Fruit fly (Drosophila melanogaster) whole organism, embryonic: ENCODE measurements around the gene ds.

Experiments
- B-H2 ChIP-seq: fragments of 200-800 bp; sonication (Bioruptor generic); optimal IDR thresholded peaks from 2 replicates; lab custom pipeline; 2018; ENCODE audit warnings: missing biosample characterization, mild to moderate bottlenecking, missing genetic modification characterization
- CG1024 ChIP-seq: fragments of 200-800 bp; sonication (Bioruptor generic); IDR thresholded peaks from 2 replicates; pipeline ENCODE4 v1.3.6; 2022; ENCODE audit warnings: missing biosample characterization, missing genetic modification characterization
- CG11504 ChIP-seq: fragments of 200-800 bp; sonication (Bioruptor generic); optimal IDR thresholded peaks from 3 replicates; lab custom pipeline; 2019; ENCODE audit warnings: missing biosample characterization, mild to moderate bottlenecking, missing genetic modification characterization, moderate library complexity
- CG14014 ChIP-seq: fragments of 200-800 bp; sonication (Bioruptor generic); IDR thresholded peaks from 2 replicates; pipeline ENCODE4 v1.3.6; 2022; ENCODE audit warnings: missing biosample characterization, missing genetic modification characterization
- CG1603 ChIP-seq: fragments of 200-800 bp; sonication (Bioruptor generic); optimal IDR thresholded peaks from 2 replicates; lab custom pipeline; 2019; ENCODE audit warnings: missing biosample characterization, mild to moderate bottlenecking, missing genetic modification characterization, moderate library complexity
- CG17328 ChIP-seq: fragments of 200-800 bp; sonication (Bioruptor generic); IDR thresholded peaks from 2 replicates; pipeline ENCODE4 v1.3.6; 2022; ENCODE audit warnings: missing biosample characterization, missing genetic modification characterization
- CG17568 ChIP-seq: fragments of 200-800 bp; sonication (Bioruptor generic); optimal IDR thresholded peaks from 2 replicates; lab custom pipeline; 2018; ENCODE audit warnings: missing biosample characterization, mild to moderate bottlenecking, missing genetic modification characterization, moderate library complexity
- CG17829 ChIP-seq: fragments of 200-800 bp; optimal IDR thresholded peaks from 2 replicates; lab custom pipeline; 2019; ENCODE audit warnings: missing biosample characterization, mild to moderate bottlenecking, missing genetic modification characterization, moderate library complexity
- CG2202 ChIP-seq: fragments of 200-800 bp; sonication (Bioruptor generic); optimal IDR thresholded peaks from 2 replicates; lab custom pipeline; 2018; ENCODE audit warnings: missing biosample characterization, mild to moderate bottlenecking, missing genetic modification characterization
- CG2875 ChIP-seq: fragments of 200-800 bp; sonication (Bioruptor generic); optimal IDR thresholded peaks from 2 replicates; lab custom pipeline; 2017; ENCODE audit warnings: missing biosample characterization, mild to moderate bottlenecking, missing genetic modification characterization, missing genetic modification reagents
- CG31441 ChIP-seq: fragments of 200-800 bp; sonication (Bioruptor generic); IDR thresholded peaks from 2 replicates; pipeline ENCODE4 v1.3.6; 2022; ENCODE audit warnings: missing biosample characterization, missing genetic modification characterization
- CG3281 ChIP-seq: fragments of 200-800 bp; sonication (Bioruptor generic); optimal IDR thresholded peaks from 3 replicates; lab custom pipeline; 2017; ENCODE audit warnings: missing biosample characterization, mild to moderate bottlenecking, missing genetic modification characterization
- CG4424 ChIP-seq: fragments of 200-800 bp; sonication (Bioruptor generic); optimal IDR thresholded peaks from 3 replicates; lab custom pipeline; 2016; ENCODE audit warnings: missing biosample characterization, missing genetic modification characterization
- CG4617 ChIP-seq: fragments of 200-800 bp; sonication (Bioruptor generic); optimal IDR thresholded peaks from 3 replicates; lab custom pipeline; 2016; ENCODE audit warnings: missing biosample characterization, missing genetic modification characterization, borderline replicate concordance
- CG6175 ChIP-seq: fragments of 200-800 bp; sonication (Bioruptor generic); IDR thresholded peaks from 3 replicates; pipeline ENCODE4 v1.3.6; 2022; ENCODE audit warnings: missing biosample characterization, missing genetic modification characterization
- CG7556 ChIP-seq: fragments of 200-800 bp; sonication (Bioruptor generic); optimal IDR thresholded peaks from 2 replicates; lab custom pipeline; 2017; ENCODE audit warnings: missing biosample characterization, mild to moderate bottlenecking, missing genetic modification characterization
- CG7839 ChIP-seq: fragments of 200-800 bp; sonication (Bioruptor generic); optimal IDR thresholded peaks from 3 replicates; lab custom pipeline; 2018; ENCODE audit warnings: missing biosample characterization, mild to moderate bottlenecking, missing genetic modification characterization, moderate library complexity
- CG8281 ChIP-seq: fragments of 200-800 bp; sonication (Bioruptor generic); optimal IDR thresholded peaks from 2 replicates; lab custom pipeline; 2018; ENCODE audit warnings: missing biosample characterization, mild to moderate bottlenecking, missing genetic modification characterization, moderate library complexity
- D ChIP-seq, 2 experiments: fragments of 200-800 bp in 1 of 2; fragments of >200 bp in 1 of 2; sonication (Bioruptor generic) in 1 of 2; optimal IDR thresholded peaks; 2 replicates in 1 of 2; 3 replicates in 1 of 2; lab custom pipeline; 2017; ENCODE audit warnings: mild to moderate bottlenecking in 1 of 2, missing biosample characterization in 1 of 2, missing genetic modification characterization in 1 of 2, missing genetic modification reagents in 1 of 2
- D19A ChIP-seq: fragments of 200-800 bp; optimal IDR thresholded peaks from 3 replicates; lab custom pipeline; 2019; ENCODE audit warnings: missing biosample characterization, mild to moderate bottlenecking, missing genetic modification characterization, moderate library complexity
- Mrtf ChIP-seq: fragments of 200-800 bp; sonication (Bioruptor generic); IDR thresholded peaks from 3 replicates; pipeline ENCODE4 v1.3.6; 2022; ENCODE audit warnings: missing biosample characterization, missing genetic modification characterization
- NK7.1 ChIP-seq: fragments of 200-800 bp; sonication (Bioruptor generic); optimal IDR thresholded peaks from 3 replicates; lab custom pipeline; 2016; ENCODE audit warnings: missing biosample characterization, missing genetic modification characterization
- Nf-YA ChIP-seq: fragments of 200-800 bp; sonication (Bioruptor generic); IDR thresholded peaks from 2 replicates; pipeline ENCODE4 v1.3.6; 2022; ENCODE audit warnings: missing biosample characterization, missing genetic modification characterization
- Oli ChIP-seq: fragments of 200-800 bp; sonication (Bioruptor generic); optimal IDR thresholded peaks from 2 replicates; lab custom pipeline; 2018; ENCODE audit warnings: missing biosample characterization, mild to moderate bottlenecking, missing genetic modification characterization, moderate library complexity
- Trl ChIP-seq, 3 experiments: fragments of >200 bp in 2 of 3; fragments of 200-800 bp in 1 of 3; sonication (Bioruptor generic) in 1 of 3; optimal IDR thresholded peaks; 2 replicates in 1 of 3; 3 replicates in 2 of 3; lab custom pipeline; 2016 to 2017; ENCODE audit warnings: missing biosample characterization in 1 of 3, missing genetic modification characterization in 1 of 3
- Xbp1 ChIP-seq: fragments of 200-800 bp; sonication (Bioruptor generic); optimal IDR thresholded peaks from 3 replicates; lab custom pipeline; 2016; ENCODE audit warnings: missing biosample characterization, mild to moderate bottlenecking, missing genetic modification characterization
- YL-1 ChIP-seq: fragments of 200-800 bp; sonication (Bioruptor generic); optimal IDR thresholded peaks from 3 replicates; lab custom pipeline; 2017; ENCODE audit warnings: missing biosample characterization, mild to moderate bottlenecking, missing genetic modification characterization
- ac ChIP-seq: fragments of 200-800 bp; sonication (Bioruptor generic); optimal IDR thresholded peaks from 3 replicates; lab custom pipeline; 2017; ENCODE audit warnings: missing biosample characterization, mild to moderate bottlenecking, missing genetic modification characterization
- bsh ChIP-seq, 2 experiments: fragments of 200-800 bp; sonication (Bioruptor generic); optimal IDR thresholded peaks; 2 replicates each; lab custom pipeline; 2017 to 2018; ENCODE audit warnings: mild to moderate bottlenecking in 2 of 2, missing biosample characterization in 2 of 2, missing genetic modification characterization in 2 of 2, moderate library complexity in 1 of 2
- ci ChIP-seq: fragments of 200-800 bp; sonication (Bioruptor generic); IDR thresholded peaks from 3 replicates; pipeline ENCODE4 v1.3.6; 2022; ENCODE audit warnings: missing biosample characterization, missing genetic modification characterization
- crp ChIP-seq, 2 experiments: fragments of 200-800 bp; sonication (Bioruptor generic); optimal IDR thresholded peaks; 2 replicates in 1 of 2; 3 replicates in 1 of 2; lab custom pipeline; 2017; ENCODE audit warnings: missing biosample characterization in 2 of 2, missing genetic modification characterization in 2 of 2, mild to moderate bottlenecking in 1 of 2, moderate library complexity in 1 of 2
- dati ChIP-seq: fragments of 200-800 bp; sonication (Bioruptor generic); IDR thresholded peaks from 2 replicates; pipeline ENCODE4 v1.3.6; 2022; ENCODE audit warnings: missing biosample characterization, missing genetic modification characterization
- dmrt11E ChIP-seq: fragments of 200-800 bp; sonication (Bioruptor generic); optimal IDR thresholded peaks from 3 replicates; lab custom pipeline; 2018; ENCODE audit warnings: missing biosample characterization, mild to moderate bottlenecking, missing genetic modification characterization, moderate library complexity
- dysf ChIP-seq: fragments of 200-800 bp; sonication (Bioruptor generic); IDR thresholded peaks from 3 replicates; pipeline ENCODE4 v1.3.6; 2022; ENCODE audit warnings: missing biosample characterization, missing genetic modification characterization
- fd96Cb ChIP-seq: fragments of 200-800 bp; sonication (Bioruptor generic); optimal IDR thresholded peaks from 2 replicates; lab custom pipeline; 2018; ENCODE audit warnings: missing biosample characterization, mild to moderate bottlenecking, missing genetic modification characterization, moderate library complexity
- fu2 ChIP-seq: fragments of 200-800 bp; sonication (Bioruptor generic); optimal IDR thresholded peaks from 2 replicates; lab custom pipeline; 2016; ENCODE audit warnings: missing biosample characterization, missing genetic modification characterization
- gro ChIP-seq: fragments of 200-800 bp; sonication (Bioruptor generic); optimal IDR thresholded peaks from 2 replicates; lab custom pipeline; 2016; ENCODE audit warnings: missing biosample characterization, missing genetic modification characterization
- gt ChIP-seq: fragments of 200-800 bp; sonication (Bioruptor generic); IDR thresholded peaks from 2 replicates; pipeline ENCODE4 v1.3.6; 2022; ENCODE audit warnings: missing biosample characterization, missing genetic modification characterization
- hkb ChIP-seq, 2 experiments: fragments of 200-800 bp in 1 of 2; fragments of >200 bp in 1 of 2; sonication (Bioruptor generic) in 1 of 2; IDR thresholded peaks in 1 of 2; optimal IDR thresholded peaks in 1 of 2; 2 replicates each; pipeline versions ENCODE4 v1.3.6 to Lab custom; 2017 to 2022; ENCODE audit warnings: missing biosample characterization in 1 of 2, missing genetic modification characterization in 1 of 2
- lmd ChIP-seq: fragments of 200-800 bp; sonication (Bioruptor generic); IDR thresholded peaks from 2 replicates; pipeline ENCODE4 v1.3.6; 2022; ENCODE audit warnings: missing biosample characterization, missing genetic modification characterization
- nmo ChIP-seq: fragments of 200-800 bp; sonication (Bioruptor generic); optimal IDR thresholded peaks from 2 replicates; lab custom pipeline; 2018; ENCODE audit warnings: missing biosample characterization, mild to moderate bottlenecking, missing genetic modification characterization, moderate library complexity
- nom ChIP-seq: fragments of 200-800 bp; sonication (Bioruptor generic); optimal IDR thresholded peaks from 2 replicates; lab custom pipeline; 2017; ENCODE audit warnings: missing biosample characterization, missing genetic modification characterization, mild to moderate bottlenecking, moderate library complexity, missing genetic modification reagents
- peb ChIP-seq: fragments of 200-800 bp; sonication (Bioruptor generic); IDR thresholded peaks from 2 replicates; pipeline ENCODE4 v1.3.6; 2022; ENCODE audit warnings: missing biosample characterization, missing genetic modification characterization
- so ChIP-seq: fragments of 200-800 bp; sonication (Bioruptor generic); IDR thresholded peaks from 3 replicates; pipeline ENCODE4 v1.3.6; 2022; ENCODE audit warnings: missing biosample characterization, missing genetic modification characterization
- tgo ChIP-seq: fragments of 200-800 bp; sonication (Bioruptor generic); IDR thresholded peaks from 3 replicates; pipeline ENCODE4 v1.3.6; 2022; ENCODE audit warnings: missing biosample characterization, missing genetic modification characterization
- trem ChIP-seq: fragments of 200-800 bp; optimal IDR thresholded peaks from 3 replicates; lab custom pipeline; 2019; ENCODE audit warnings: missing biosample characterization, mild to moderate bottlenecking, missing genetic modification characterization, moderate library complexity
- unpg ChIP-seq: fragments of 200-800 bp; sonication (Bioruptor generic); optimal IDR thresholded peaks from 3 replicates; lab custom pipeline; 2018; ENCODE audit warnings: missing biosample characterization, mild to moderate bottlenecking, missing genetic modification characterization, moderate library complexity
- wdn ChIP-seq: fragments of 200-800 bp; sonication (Bioruptor generic); IDR thresholded peaks from 2 replicates; pipeline ENCODE4 v1.3.6; 2022; ENCODE audit warnings: missing biosample characterization, missing genetic modification characterization
- zfh1 ChIP-seq: fragments of 200-800 bp; sonication (Bioruptor generic); IDR thresholded peaks from 3 replicates; pipeline ENCODE4 v1.3.6; 2022; ENCODE audit warnings: missing biosample characterization, missing genetic modification characterization

The ds gene

DNA sequence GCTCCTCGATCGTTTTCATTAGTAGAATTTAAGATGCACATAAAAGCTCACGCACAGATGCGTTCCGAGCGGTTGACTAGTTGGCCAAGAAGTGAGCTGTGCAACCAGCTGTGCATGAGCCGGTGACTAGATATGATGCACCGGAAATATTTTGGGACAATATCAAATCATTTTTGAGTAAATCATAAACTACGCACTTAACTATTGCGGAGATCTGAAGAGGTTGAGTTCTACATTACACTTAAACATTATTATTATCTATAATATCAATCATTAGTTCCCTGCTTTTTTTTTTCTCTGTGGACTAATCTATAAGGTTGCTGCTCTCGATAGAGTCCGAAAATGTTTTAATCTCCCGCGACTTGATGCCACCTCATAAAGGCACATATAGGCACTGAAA lies 31.7 kb downstream of the ds start (continued):
- TF ChIP-seq trem (tag; lab: Kevin White, UChicago) (peak; percentile 19), B-H2 (no peak), CG1024 (GFP tag; lab: Robert Waterston, UW) (0 out of 2 replicates have a peak, but pooled peaks have one; percentile 18), CG4424 (GFP tag; lab: Kevin White, UChicago) (peak; percentile 18), CG2875 (GFP tag; lab: Kevin White, UChicago) (no peak), lmd (GFP tag; lab: Robert Waterston, UW) (peak; percentile 6; the same call in 1 of the 2 replicates), CG17568 (GFP tag; lab: Kevin White, UChicago) (no peak), Mrtf (GFP tag; lab: Robert Waterston, UW) (no peak), ci (GFP tag; lab: Robert Waterston, UW) (peak; percentile 69; the same call in 1 of the 3 replicates), Trl (optimal IDR thresholded peaks at IDR 0.05; lab: Kevin White, UChicago) (no peak), Trl (GFP tag; optimal IDR thresholded peaks at IDR 0.05; lab: Kevin White, UChicago) (no peak), CG3281 (GFP tag; lab: Kevin White, UChicago) (no peak), ac (GFP tag; lab: Kevin White, UChicago) (no peak), CG6175 (GFP tag; lab: Robert Waterston, UW) (no peak), CG2202 (tag; lab: Kevin White, UChicago) (no peak), so (GFP tag; lab: Robert Waterston, UW) (no peak), CG17829 (tag; lab: Kevin White, UChicago) (peak; percentile 34), dati (no peak), gro (GFP tag; lab: Kevin White, UChicago) (no peak), CG1603 (peak; percentile 31), peb (GFP tag; lab: Robert Waterston, UW) (no peak), dmrt11E (tag; lab: Kevin White, UChicago) (peak; percentile 28), fu2 (GFP tag; lab: Kevin White, UChicago) (no peak), fd96Cb (tag; lab: Kevin White, UChicago) (peak; percentile 44), unpg (GFP tag; lab: Kevin White, UChicago) (no peak), hkb (optimal IDR thresholded peaks at IDR 0.05; lab: Kevin White, UChicago) (no peak), hkb (GFP tag; IDR thresholded peaks at IDR 0.05; lab: Robert Waterston, UW) (0 out of 2 replicates have a peak, but pooled peaks have one; percentile 30), CG14014 (GFP tag; lab: Robert Waterston, UW) (no peak), Xbp1 (GFP tag; lab: Kevin White, UChicago) (peak; percentile 17), CG7556 (no peak), CG7839 (tag; lab: Kevin White, UChicago) (peak; percentile 32), nmo (GFP tag; lab: Kevin White, UChicago) (peak; percentile 26), NK7.1 (no peak), bsh (GFP tag; optimal IDR thresholded peaks at IDR 0.05; lab: Kevin White, UChicago) (peak in 1 of 2 experiments; percentile 77), zfh1 (0 out of 3 replicates have a peak, but pooled peaks have one; percentile 33), Nf-YA (GFP tag; lab: Robert Waterston, UW) (no peak), CG11504 (peak; percentile 46), CG17328 (GFP tag; lab: Robert Waterston, UW) (peak; percentile 47), CG4617 (GFP tag; lab: Kevin White, UChicago) (no peak), CG8281 (tag; lab: Kevin White, UChicago) (no peak), Oli (tag; lab: Kevin White, UChicago) (peak; percentile 14), YL-1 (GFP tag; lab: Kevin White, UChicago) (no peak), wdn (GFP tag; lab: Robert Waterston, UW) (no peak), D (optimal IDR thresholded peaks at IDR 0.05; lab: Kevin White, UChicago) (no peak), D (GFP tag; optimal IDR thresholded peaks at IDR 0.05; lab: Kevin White, UChicago) (peak; percentile 38), nom (GFP tag; lab: Kevin White, UChicago) (no peak), dysf (GFP tag; lab: Robert Waterston, UW) (peak; percentile 32; the same call in 1 of the 3 replicates), CG31441 (GFP tag; lab: Robert Waterston, UW) (peak; percentile 53), D19A (tag; lab: Kevin White, UChicago) (peak; percentile 11), tgo (GFP tag; lab: Robert Waterston, UW) (no peak), gt (GFP tag; lab: Robert Waterston, UW) (no peak), crp (GFP tag; optimal IDR thresholded peaks at IDR 0.05; lab: Kevin White, UChicago) (no peak)
